In the genomic region with DNA sequence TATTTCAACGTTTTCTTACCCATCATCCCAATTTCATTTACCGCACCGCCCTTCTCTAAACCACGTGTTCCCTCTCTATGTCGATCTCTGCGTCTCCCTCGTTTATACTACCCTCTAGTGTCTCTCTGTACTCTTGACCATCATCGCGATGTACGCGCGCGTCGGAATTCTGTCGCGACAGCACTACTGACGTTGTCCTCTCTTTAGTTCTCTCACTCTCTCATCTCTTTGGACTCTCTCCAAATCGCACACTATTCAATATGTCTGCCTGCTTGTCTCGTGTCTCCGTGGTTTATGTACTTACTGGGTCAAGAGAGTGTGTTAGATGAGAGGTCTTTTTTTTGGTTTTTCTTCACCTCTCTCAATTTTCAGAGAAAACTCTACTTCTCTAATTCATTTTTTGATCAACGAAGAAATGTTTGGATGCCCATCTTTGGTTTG, we compare ENCODE assay signal across 4 worm cellular contexts.
TF ChIP-seq lines count a peak whose summit lies in the region.

No protein-coding gene starts in this region.

TF ChIP-seq in whole organism, L2 larva, 48 proteins besides CTCF, POLR2A, EP300 and RAD21 (continues in another document):
- TF ChIP-seq lin-11 (tag; optimal IDR thresholded peaks at IDR 0.05; lab: Kevin White, UChicago) (peak; percentile 91), unc-62 (GFP tag; optimal IDR thresholded peaks at IDR 0.05; lab: Kevin White, UChicago) (peak; percentile 82), gmeb-1 (tag; optimal IDR thresholded peaks at IDR 0.05; lab: Kevin White, UChicago) (peak; percentile 85), snpc-4 (tag; optimal IDR thresholded peaks at IDR 0.05; lab: Kevin White, UChicago) (peak; percentile 67), elt-3 (tag; optimal IDR thresholded peaks at IDR 0.05; lab: Kevin White, UChicago) (no peak), unc-39 (tag; optimal IDR thresholded peaks at IDR 0.05; lab: Kevin White, UChicago) (no peak), dmd-4 (tag; optimal IDR thresholded peaks at IDR 0.05; lab: Kevin White, UChicago) (no peak), nhr-12 (tag; optimal IDR thresholded peaks at IDR 0.05; lab: Kevin White, UChicago) (no peak), nhr-25 (tag; optimal IDR thresholded peaks at IDR 0.05; lab: Kevin White, UChicago) (peak; percentile 94), sem-4 (tag; optimal IDR thresholded peaks at IDR 0.05; lab: Kevin White, UChicago) (peak; percentile 99), nhr-237 (tag; optimal IDR thresholded peaks at IDR 0.05; lab: Kevin White, UChicago) (peak; percentile 3), lin-39 (tag; optimal IDR thresholded peaks at IDR 0.05; lab: Kevin White, UChicago) (peak; percentile 78), egl-27 (tag; optimal IDR thresholded peaks at IDR 0.05; lab: Kevin White, UChicago) (peak; percentile 98), Y55F3AM.14 (GFP tag; optimal IDR thresholded peaks at IDR 0.05; lab: Kevin White, UChicago) (peak; percentile 84), sma-3 (GFP tag; optimal IDR thresholded peaks at IDR 0.05; lab: Kevin White, UChicago) (peak; percentile 96), alr-1 (tag; optimal IDR thresholded peaks at IDR 0.05; lab: Kevin White, UChicago) (peak; percentile 5), mbf-1 (tag; optimal IDR thresholded peaks at IDR 0.05; lab: Kevin White, UChicago) (no peak), ceh-82 (tag; optimal IDR thresholded peaks at IDR 0.05; lab: Kevin White, UChicago) (peak; percentile 46), lsy-2 (tag; optimal IDR thresholded peaks at IDR 0.05; lab: Kevin White, UChicago) (peak; percentile 83 to 96), ama-1 (optimal IDR thresholded peaks at IDR 0.05; lab: Kevin White, UChicago) (peak; percentile 91), nhr-6 (tag; optimal IDR thresholded peaks at IDR 0.05; lab: Kevin White, UChicago) (peak; percentile 97), mab-5 (tag; optimal IDR thresholded peaks at IDR 0.05; lab: Kevin White, UChicago) (peak; percentile 94)

TF ChIP-seq in whole organism, L4 larva, 104 proteins besides CTCF, POLR2A, EP300 and RAD21 (continues in another document):
- TF ChIP-seq F10B5.3 (tag; optimal IDR thresholded peaks at IDR 0.05; lab: Kevin White, UChicago) = peak; percentile 75
- no peak for TF ChIP-seq ceh-62 (tag; optimal IDR thresholded peaks at IDR 0.05; lab: Kevin White, UChicago)
- peak; percentile 93 for TF ChIP-seq nhr-28 (tag; optimal IDR thresholded peaks at IDR 0.05; lab: Kevin White, UChicago)
- peak; percentile 90 to 93 for TF ChIP-seq lsy-2 (tag; optimal IDR thresholded peaks at IDR 0.05; lab: Kevin White, UChicago)
- peak; percentile 66; the same call in 1 of the 2 replicates for TF ChIP-seq daf-19 (GFP tag; conservative IDR thresholded peaks at IDR 0.05; lab: Robert Waterston, UW)
- TF ChIP-seq Y48G9A.11 (GFP tag; IDR thresholded peaks at IDR 0.05; lab: Robert Waterston, UW) = no peak
- no peak for TF ChIP-seq lir-3 (tag; optimal IDR thresholded peaks at IDR 0.05; lab: Kevin White, UChicago)
- peak; percentile 74 for TF ChIP-seq dmd-9 (GFP tag; IDR thresholded peaks at IDR 0.05; lab: Robert Waterston, UW)
- TF ChIP-seq mdt-29 (GFP tag; IDR thresholded peaks at IDR 0.05; lab: Robert Waterston, UW) = 0 out of 2 replicates have a peak, but pooled peaks have one; percentile 80
- TF ChIP-seq nhr-6 (tag; optimal IDR thresholded peaks at IDR 0.05; lab: Kevin White, UChicago) = peak; percentile 79
- TF ChIP-seq Y75B8A.6 (GFP tag; IDR thresholded peaks at IDR 0.05; lab: Robert Waterston, UW) = no peak
- TF ChIP-seq daf-12 (tag; optimal IDR thresholded peaks at IDR 0.05; lab: Kevin White, UChicago) = no peak
- TF ChIP-seq arid-1 (GFP tag; conservative IDR thresholded peaks at IDR 0.05; lab: Robert Waterston, UW) = peak; percentile 83
- no peak for TF ChIP-seq tag-97 (GFP tag; IDR thresholded peaks at IDR 0.05; lab: Robert Waterston, UW)
- no peak for TF ChIP-seq zip-11 (GFP tag; IDR thresholded peaks at IDR 0.05; lab: Robert Waterston, UW)
- TF ChIP-seq ces-1 (GFP tag; optimal IDR thresholded peaks at IDR 0.05; lab: Kevin White, UChicago) = peak; percentile 69
- no peak for TF ChIP-seq daf-8 (GFP tag; IDR thresholded peaks at IDR 0.05; lab: Robert Waterston, UW)
- TF ChIP-seq vab-7 (GFP tag; IDR thresholded peaks at IDR 0.05; lab: Robert Waterston, UW) = peak; percentile 64; the same call in 1 of the 2 replicates
- TF ChIP-seq ctbp-1 (GFP tag; IDR thresholded peaks at IDR 0.05; lab: Robert Waterston, UW) = peak; percentile 96
- TF ChIP-seq nhr-48 (tag; optimal IDR thresholded peaks at IDR 0.05; lab: Kevin White, UChicago) = peak; percentile 97
- peak; percentile 87 for TF ChIP-seq mes-2 (tag; optimal IDR thresholded peaks at IDR 0.05; lab: Kevin White, UChicago; ENCODE audit: poor library complexity, severe bottlenecking)

TF ChIP-seq in whole organism, late embryonic, 69 proteins besides CTCF, POLR2A, EP300 and RAD21 (continues in another document):
- TF ChIP-seq ceh-6 (GFP tag; optimal IDR thresholded peaks at IDR 0.05; lab: Kevin White, UChicago) (no peak), sox-2 (GFP tag; IDR thresholded peaks at IDR 0.05; lab: Robert Waterston, UW) (no peak), dve-1 (tag; optimal IDR thresholded peaks at IDR 0.05; lab: Kevin White, UChicago) (peak; percentile 59), rnt-1 (tag; optimal IDR thresholded peaks at IDR 0.05; lab: Kevin White, UChicago) (peak; percentile 83), ceh-22 (tag; optimal IDR thresholded peaks at IDR 0.05; lab: Kevin White, UChicago) (peak; percentile 85), pag-3 (tag; optimal IDR thresholded peaks at IDR 0.05; lab: Kevin White, UChicago; ENCODE audit: borderline replicate concordance) (no peak), ceh-45 (GFP tag; IDR thresholded peaks at IDR 0.05; lab: Robert Waterston, UW) (no peak), F13H6.1 (tag; optimal IDR thresholded peaks at IDR 0.05; lab: Kevin White, UChicago) (peak; percentile 81), zip-5 (tag; optimal IDR thresholded peaks at IDR 0.05; lab: Kevin White, UChicago) (no peak), unc-3 (GFP tag; conservative IDR thresholded peaks at IDR 0.05; lab: Robert Waterston, UW) (0 out of 2 replicates have a peak, but pooled peaks have one; percentile 13), unc-3 (tag; optimal IDR thresholded peaks at IDR 0.05; lab: Kevin White, UChicago) (no peak), nhr-232 (tag; optimal IDR thresholded peaks at IDR 0.05; lab: Kevin White, UChicago) (no peak), C38D4.7 (GFP tag; optimal IDR thresholded peaks at IDR 0.05; lab: Kevin White, UChicago) (no peak), unc-55 (GFP tag; optimal IDR thresholded peaks at IDR 0.05; lab: Kevin White, UChicago) (peak; percentile 94), npax-4 (tag; optimal IDR thresholded peaks at IDR 0.05; lab: Kevin White, UChicago) (no peak), ceh-9 (tag; optimal IDR thresholded peaks at IDR 0.05; lab: Kevin White, UChicago) (no peak), pha-2 (tag; optimal IDR thresholded peaks at IDR 0.05; lab: Kevin White, UChicago) (peak; percentile 27), pax-1 (tag; optimal IDR thresholded peaks at IDR 0.05; lab: Kevin White, UChicago) (peak; percentile 75), ceh-30 (tag; optimal IDR thresholded peaks at IDR 0.05; lab: Kevin White, UChicago) (no peak), elt-4 (tag; optimal IDR thresholded peaks at IDR 0.05; lab: Kevin White, UChicago) (no peak), ztf-16 (tag; optimal IDR thresholded peaks at IDR 0.05; lab: Kevin White, UChicago) (no peak), gmeb-2 (tag; optimal IDR thresholded peaks at IDR 0.05; lab: Kevin White, UChicago) (peak; percentile 11), nfya-1 (tag; optimal IDR thresholded peaks at IDR 0.05; lab: Kevin White, UChicago) (peak; percentile 90), hlh-13 (GFP tag; optimal IDR thresholded peaks at IDR 0.05; lab: Kevin White, UChicago) (no peak), ceh-31 (tag; optimal IDR thresholded peaks at IDR 0.05; lab: Kevin White, UChicago) (peak; percentile 94)

TF ChIP-seq in whole organism, mixed stage, embryonic, 35 proteins besides CTCF, POLR2A, EP300 and RAD21 (continues in another document):
- TF ChIP-seq nhr-2 (tag; optimal IDR thresholded peaks at IDR 0.05; lab: Kevin White, UChicago) = peak; percentile 86
- TF ChIP-seq lsy-2 (tag; optimal IDR thresholded peaks at IDR 0.05; lab: Kevin White, UChicago) = peak; percentile 58
- no peak for TF ChIP-seq mls-2 (tag; optimal IDR thresholded peaks at IDR 0.05; lab: Kevin White, UChicago)
- TF ChIP-seq mab-5 (tag; optimal IDR thresholded peaks at IDR 0.05; lab: Kevin White, UChicago) = peak; percentile 27
- TF ChIP-seq snpc-4 (tag; optimal IDR thresholded peaks at IDR 0.05; lab: Kevin White, UChicago) = no peak
- no peak for TF ChIP-seq M03D4.4 (tag; optimal IDR thresholded peaks at IDR 0.05; lab: Kevin White, UChicago)
- peak; percentile 21 for TF ChIP-seq elt-3 (tag; optimal IDR thresholded peaks at IDR 0.05; lab: Kevin White, UChicago)
- no peak for TF ChIP-seq elt-1 (tag; optimal IDR thresholded peaks at IDR 0.05; lab: Kevin White, UChicago; ENCODE audit: borderline replicate concordance, insufficient read depth)
- TF ChIP-seq cnd-1 (tag; optimal IDR thresholded peaks at IDR 0.05; lab: Kevin White, UChicago) = no peak
- no peak for TF ChIP-seq unc-39 (tag; optimal IDR thresholded peaks at IDR 0.05; lab: Kevin White, UChicago)
- no peak for TF ChIP-seq flh-1 (GFP tag; optimal IDR thresholded peaks at IDR 0.05; lab: Kevin White, UChicago)
- peak; percentile 88 for TF ChIP-seq unc-120 (tag; optimal IDR thresholded peaks at IDR 0.05; lab: Kevin White, UChicago; ENCODE audit: poor library complexity, severe bottlenecking)
- TF ChIP-seq blmp-1 (tag; optimal IDR thresholded peaks at IDR 0.05; lab: Kevin White, UChicago) = no peak
- TF ChIP-seq lin-32 (GFP tag; optimal IDR thresholded peaks at IDR 0.05; lab: Kevin White, UChicago) = no peak
- TF ChIP-seq hlh-1 (tag; optimal IDR thresholded peaks at IDR 0.05; lab: Kevin White, UChicago) = peak; percentile 80
- no peak for TF ChIP-seq sem-2 (GFP tag; optimal IDR thresholded peaks at IDR 0.05; lab: Kevin White, UChicago)
- no peak for TF ChIP-seq tbx-8 (GFP tag; optimal IDR thresholded peaks at IDR 0.05; lab: Kevin White, UChicago)
- TF ChIP-seq nhr-237 (tag; optimal IDR thresholded peaks at IDR 0.05; lab: Kevin White, UChicago) = peak; percentile 88
- no peak for TF ChIP-seq drap-1 (GFP tag; optimal IDR thresholded peaks at IDR 0.05; lab: Kevin White, UChicago)
- TF ChIP-seq nhr-28 (tag; optimal IDR thresholded peaks at IDR 0.05; lab: Kevin White, UChicago) = no peak
- no peak for TF ChIP-seq ceh-43 (GFP tag; optimal IDR thresholded peaks at IDR 0.05; lab: Kevin White, UChicago)
- no peak for TF ChIP-seq ztf-11 (tag; optimal IDR thresholded peaks at IDR 0.05; lab: Kevin White, UChicago)
- no peak for TF ChIP-seq bed-3 (GFP tag; optimal IDR thresholded peaks at IDR 0.05; lab: Kevin White, UChicago)
- no peak for TF ChIP-seq ceh-83 (GFP tag; optimal IDR thresholded peaks at IDR 0.05; lab: Kevin White, UChicago)
- TF ChIP-seq mep-1 (tag; optimal IDR thresholded peaks at IDR 0.05; lab: Kevin White, UChicago) = peak; percentile 87
- TF ChIP-seq nhr-76 (tag; optimal IDR thresholded peaks at IDR 0.05; lab: Kevin White, UChicago) = no peak
- no peak for TF ChIP-seq pha-4 (tag; optimal IDR thresholded peaks at IDR 0.05; lab: Kevin White, UChicago)
- TF ChIP-seq unc-62 (GFP tag; optimal IDR thresholded peaks at IDR 0.05; lab: Kevin White, UChicago) = peak; percentile 94
